Fruit fly (Drosophila melanogaster) whole organism, embryonic: Measurements from ENCODE around the gene Obp73a.

ENCODE experiments used
- Atf-2 ChIP-seq: fragments of 200-800 bp; sonication (Bioruptor generic); optimal IDR thresholded peaks from 2 replicates; lab custom pipeline; 2016; ENCODE audit warnings: missing biosample characterization, missing genetic modification characterization
- Atf6 ChIP-seq: fragments of 200-800 bp; sonication (Bioruptor generic); IDR thresholded peaks from 2 replicates; pipeline ENCODE4 v1.3.6; 2022; ENCODE audit warnings: missing biosample characterization, missing genetic modification characterization
- Awh ChIP-seq: fragments of 200-800 bp; sonication (Bioruptor generic); IDR thresholded peaks from 2 replicates; pipeline ENCODE4, ENCODE4 v1.3.6; 2022; ENCODE audit warnings: missing biosample characterization, missing genetic modification characterization
- B-H1 ChIP-seq: fragments of 200-800 bp; sonication (Bioruptor generic); IDR thresholded peaks from 3 replicates; pipeline ENCODE4 v1.3.6; 2022; ENCODE audit warnings: missing biosample characterization, missing genetic modification characterization
- CG10565 ChIP-seq: fragments of 200-800 bp; sonication (Bioruptor generic); optimal IDR thresholded peaks from 3 replicates; lab custom pipeline; 2016; ENCODE audit warnings: missing biosample characterization, mild to moderate bottlenecking, missing genetic modification characterization
- CG11247 ChIP-seq: fragments of 200-800 bp; sonication (Bioruptor generic); IDR thresholded peaks from 2 replicates; pipeline ENCODE4 v1.3.6; 2022; ENCODE audit warnings: missing biosample characterization, missing genetic modification characterization
- CG12299 ChIP-seq: fragments of 200-800 bp; sonication (Bioruptor generic); optimal IDR thresholded peaks from 2 replicates; lab custom pipeline; 2018; ENCODE audit warnings: missing biosample characterization, mild to moderate bottlenecking, missing genetic modification characterization
- CG12942 ChIP-seq: fragments of 200-800 bp; sonication (Bioruptor generic); optimal IDR thresholded peaks from 3 replicates; lab custom pipeline; 2016; ENCODE audit warnings: missing biosample characterization, missing genetic modification characterization
- CG13123 ChIP-seq: fragments of 200-800 bp; sonication (Bioruptor generic); optimal IDR thresholded peaks from 2 replicates; lab custom pipeline; 2016; ENCODE audit warnings: missing biosample characterization, missing genetic modification characterization
- CG13775 ChIP-seq: fragments of 200-800 bp; sonication (Bioruptor generic); optimal IDR thresholded peaks from 3 replicates; lab custom pipeline; 2017; ENCODE audit warnings: missing biosample characterization, mild to moderate bottlenecking, missing genetic modification characterization
- CG17186 ChIP-seq: fragments of 200-800 bp; sonication (Bioruptor generic); optimal IDR thresholded peaks from 3 replicates; lab custom pipeline; 2017; ENCODE audit warnings: missing biosample characterization, missing genetic modification reagents, missing genetic modification characterization
- CG17359 ChIP-seq: fragments of 200-800 bp; sonication (Bioruptor generic); optimal IDR thresholded peaks from 3 replicates; lab custom pipeline; 2018; ENCODE audit warnings: missing biosample characterization, mild to moderate bottlenecking, missing genetic modification characterization, moderate library complexity
- CG31441 ChIP-seq: fragments of 200-800 bp; sonication (Bioruptor generic); IDR thresholded peaks from 2 replicates; pipeline ENCODE4 v1.3.6; 2022; ENCODE audit warnings: missing biosample characterization, missing genetic modification characterization
- CG3407 ChIP-seq: fragments of 200-800 bp; sonication (Bioruptor generic); optimal IDR thresholded peaks from 2 replicates; lab custom pipeline; 2018; ENCODE audit warnings: missing biosample characterization, mild to moderate bottlenecking, missing genetic modification characterization
- CG6272 ChIP-seq: fragments of 200-800 bp; sonication (Bioruptor generic); IDR thresholded peaks from 2 replicates; pipeline ENCODE4 v1.3.6; 2022; ENCODE audit warnings: missing biosample characterization, missing genetic modification characterization
- CG6791 ChIP-seq: fragments of 200-800 bp; sonication (Bioruptor generic); IDR thresholded peaks from 3 replicates; pipeline ENCODE4 v1.3.6; 2022; ENCODE audit warnings: missing biosample characterization, missing genetic modification characterization; ENCODE audit not compliant: partially characterized antibody
- CG7928 ChIP-seq: fragments of 200-800 bp; sonication (Bioruptor generic); optimal IDR thresholded peaks from 2 replicates; lab custom pipeline; 2017; ENCODE audit warnings: missing biosample characterization, mild to moderate bottlenecking, missing genetic modification characterization
- CG8478 ChIP-seq: fragments of >200 bp; optimal IDR thresholded peaks from 2 replicates; lab custom pipeline; 2018
- CG9727 ChIP-seq: fragments of 200-800 bp; sonication (Bioruptor generic); optimal IDR thresholded peaks from 3 replicates; lab custom pipeline; 2017; ENCODE audit warnings: missing biosample characterization, mild to moderate bottlenecking, missing genetic modification characterization
- Chrac-16 ChIP-seq: fragments of 200-800 bp; sonication (Bioruptor generic); optimal IDR thresholded peaks from 3 replicates; lab custom pipeline; 2016; ENCODE audit warnings: missing biosample characterization, missing genetic modification characterization
- CkIIα-i1 ChIP-seq: fragments of 200-800 bp; sonication (Bioruptor generic); IDR thresholded peaks from 2 replicates; pipeline ENCODE4 v1.3.6; 2022; ENCODE audit warnings: missing biosample characterization, missing genetic modification characterization
- Dbx ChIP-seq: fragments of 200-800 bp; sonication (Bioruptor generic); IDR thresholded peaks from 3 replicates; pipeline ENCODE4 v1.3.6; 2022; ENCODE audit warnings: missing biosample characterization, missing genetic modification characterization
- Dfd ChIP-seq, 2 experiments: fragments of >200 bp; optimal IDR thresholded peaks; 2 replicates each; lab custom pipeline; 2017; ENCODE audit warnings: missing biosample characterization in 2 of 2, missing genetic modification characterization in 2 of 2
- Dll ChIP-seq: fragments of 200-800 bp; sonication (Bioruptor generic); IDR thresholded peaks from 4 replicates; pipeline ENCODE4 v1.3.6; 2022; ENCODE audit warnings: missing biosample characterization, missing genetic modification characterization; ENCODE audit not compliant: partially characterized antibody
- Fer2 ChIP-seq: fragments of 200-800 bp; sonication (Bioruptor generic); optimal IDR thresholded peaks from 2 replicates; lab custom pipeline; 2018; ENCODE audit warnings: missing biosample characterization, mild to moderate bottlenecking, missing genetic modification characterization, moderate library complexity
- Gug ChIP-seq: fragments of 200-800 bp; sonication (Bioruptor generic); IDR thresholded peaks from 4 replicates; pipeline ENCODE4 v1.3.6; 2022; ENCODE audit warnings: missing biosample characterization, missing genetic modification characterization
- Hmr ChIP-seq: fragments of 200-800 bp; sonication (Bioruptor generic); optimal IDR thresholded peaks from 3 replicates; lab custom pipeline; 2017; ENCODE audit warnings: mild to moderate bottlenecking, missing biosample characterization, missing genetic modification reagents, missing genetic modification characterization
- Kr ChIP-seq: fragments of 200-800 bp; sonication (Bioruptor generic); optimal IDR thresholded peaks from 2 replicates; lab custom pipeline; 2017; ENCODE audit warnings: missing biosample characterization, mild to moderate bottlenecking, missing genetic modification characterization
- Lhr ChIP-seq: fragments of 200-800 bp; sonication (Bioruptor generic); optimal IDR thresholded peaks from 3 replicates; lab custom pipeline; 2017; ENCODE audit warnings: mild to moderate bottlenecking, missing biosample characterization, missing genetic modification reagents, missing genetic modification characterization
- Rx ChIP-seq: fragments of 200-800 bp; sonication (Bioruptor generic); IDR thresholded peaks from 2 replicates; pipeline ENCODE4 v1.3.6; 2022; ENCODE audit warnings: missing biosample characterization, missing genetic modification characterization
- Sox102F ChIP-seq: fragments of 200-800 bp; sonication (Bioruptor generic); optimal IDR thresholded peaks from 2 replicates; lab custom pipeline; 2018; ENCODE audit warnings: missing biosample characterization, mild to moderate bottlenecking, missing genetic modification characterization, moderate library complexity
- Stat92E ChIP-seq, 3 experiments: fragments of >200 bp in 2 of 3; fragments of 200-800 bp in 1 of 3; sonication (Bioruptor generic) in 1 of 3; optimal IDR thresholded peaks; 2 replicates each; lab custom pipeline; 2017 to 2019; ENCODE audit warnings: missing biosample characterization in 3 of 3, missing genetic modification characterization in 3 of 3, mild to moderate bottlenecking in 1 of 3, moderate library complexity in 1 of 3
- ara ChIP-seq: fragments of 200-800 bp; sonication (Bioruptor generic); IDR thresholded peaks from 2 replicates; pipeline ENCODE4 v1.3.6; 2022; ENCODE audit warnings: missing biosample characterization, missing genetic modification characterization
- cwo ChIP-seq: fragments of 200-800 bp; sonication (Bioruptor generic); optimal IDR thresholded peaks from 3 replicates; lab custom pipeline; 2017; ENCODE audit warnings: missing biosample characterization, missing genetic modification characterization, mild to moderate bottlenecking, moderate library complexity, missing genetic modification reagents
- dati ChIP-seq: fragments of 200-800 bp; sonication (Bioruptor generic); IDR thresholded peaks from 2 replicates; pipeline ENCODE4 v1.3.6; 2022; ENCODE audit warnings: missing biosample characterization, missing genetic modification characterization
- dmrt99B ChIP-seq: fragments of 200-800 bp; sonication (Bioruptor generic); optimal IDR thresholded peaks from 2 replicates; lab custom pipeline; 2018; ENCODE audit warnings: missing biosample characterization, mild to moderate bottlenecking, missing genetic modification characterization, moderate library complexity
- fd102C ChIP-seq: fragments of 200-800 bp; sonication (Bioruptor generic); optimal IDR thresholded peaks from 2 replicates; lab custom pipeline; 2018; ENCODE audit warnings: missing biosample characterization, mild to moderate bottlenecking, missing genetic modification characterization, moderate library complexity
- fd64A ChIP-seq: fragments of 200-800 bp; sonication (Bioruptor generic); optimal IDR thresholded peaks from 3 replicates; lab custom pipeline; 2018; ENCODE audit warnings: missing biosample characterization, mild to moderate bottlenecking, missing genetic modification characterization
- gfzf ChIP-seq: fragments of 200-800 bp; sonication (Bioruptor generic); optimal IDR thresholded peaks from 2 replicates; lab custom pipeline; 2016; ENCODE audit warnings: missing biosample characterization, mild to moderate bottlenecking, missing genetic modification characterization, moderate library complexity
- grau ChIP-seq: fragments of 200-800 bp; optimal IDR thresholded peaks from 3 replicates; lab custom pipeline; 2019; ENCODE audit warnings: missing biosample characterization, mild to moderate bottlenecking, missing genetic modification characterization, moderate library complexity
- kah ChIP-seq: fragments of 200-800 bp; sonication (Bioruptor generic); optimal IDR thresholded peaks from 2 replicates; lab custom pipeline; 2018; ENCODE audit warnings: missing biosample characterization, mild to moderate bottlenecking, missing genetic modification characterization
- klu ChIP-seq: fragments of 200-800 bp; sonication (Bioruptor generic); IDR thresholded peaks from 2 replicates; pipeline ENCODE4 v1.3.6; 2022; ENCODE audit warnings: missing biosample characterization, missing genetic modification characterization
- kni ChIP-seq: fragments of 200-800 bp; sonication (Bioruptor generic); optimal IDR thresholded peaks from 3 replicates; lab custom pipeline; 2017; ENCODE audit warnings: mild to moderate bottlenecking, missing biosample characterization, missing genetic modification reagents, missing genetic modification characterization
- knrl ChIP-seq: fragments of 200-800 bp; sonication (Bioruptor generic); IDR thresholded peaks from 3 replicates; pipeline ENCODE4 v1.3.6; 2022; ENCODE audit warnings: missing biosample characterization, missing genetic modification characterization; ENCODE audit not compliant: partially characterized antibody
- p53 ChIP-seq: fragments of 200-800 bp; sonication (Bioruptor generic); optimal IDR thresholded peaks from 2 replicates; lab custom pipeline; 2016; ENCODE audit warnings: missing biosample characterization, missing genetic modification characterization
- psq ChIP-seq: fragments of 200-800 bp; sonication (Bioruptor generic); optimal IDR thresholded peaks from 2 replicates; lab custom pipeline; 2017; ENCODE audit warnings: missing biosample characterization, missing genetic modification characterization
- scrt ChIP-seq: fragments of 200-800 bp; sonication (Bioruptor generic); optimal IDR thresholded peaks from 2 replicates; lab custom pipeline; 2018; ENCODE audit warnings: missing biosample characterization, mild to moderate bottlenecking, missing genetic modification characterization, moderate library complexity
- vfl ChIP-seq: fragments of 200-800 bp; sonication (Bioruptor generic); optimal IDR thresholded peaks from 2 replicates; lab custom pipeline; 2016; ENCODE audit warnings: missing biosample characterization, missing genetic modification characterization
- vvl ChIP-seq: fragments of 200-800 bp; sonication (Bioruptor generic); IDR thresholded peaks from 2 replicates; pipeline ENCODE4 v1.3.6; 2022; ENCODE audit warnings: missing biosample characterization, missing genetic modification characterization

Obp73a gene

DNA sequence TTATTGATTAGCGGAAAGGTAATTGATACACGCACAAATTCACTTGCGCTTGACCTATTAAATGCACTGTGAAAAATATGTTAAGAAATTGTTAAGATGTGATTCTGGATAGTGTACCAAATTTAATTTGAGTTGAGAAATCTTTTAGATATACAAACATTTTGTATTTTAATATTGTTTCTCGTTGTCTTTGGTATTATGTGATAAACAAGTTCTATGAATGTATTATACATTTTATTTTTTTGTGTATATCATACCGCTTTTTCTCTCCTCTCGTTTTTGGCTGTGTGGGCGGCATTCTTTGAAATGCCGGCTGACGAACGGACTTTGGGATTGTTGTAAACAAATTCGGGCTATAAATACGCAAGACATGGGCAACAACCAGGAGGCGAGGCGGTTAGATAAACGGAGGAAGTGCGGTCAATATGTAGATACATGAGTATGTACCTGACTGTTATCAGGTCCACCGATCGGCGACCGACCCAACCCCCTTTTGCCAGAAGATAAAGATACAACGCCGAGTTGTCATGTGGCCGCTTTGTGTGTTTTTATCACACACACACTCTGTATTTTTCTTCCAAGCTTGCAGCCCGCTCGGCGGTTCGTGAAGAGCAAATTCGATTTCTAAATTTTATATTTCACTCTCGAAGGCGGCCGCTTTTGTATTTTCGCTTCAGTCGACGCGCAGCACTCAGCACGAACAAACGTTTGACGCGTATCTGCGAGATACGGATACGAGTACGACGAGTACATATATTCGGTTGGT, 12.8 kb downstream of the Obp73a start (continued):
- TF ChIP-seq dmrt99B (tag; lab: Kevin White, UChicago): peak; percentile 73
- peak; percentile 51 for TF ChIP-seq Hmr (GFP tag; lab: Kevin White, UChicago)
- TF ChIP-seq CkIIα-i1 (GFP tag; lab: Robert Waterston, UW): no peak
- no peak for TF ChIP-seq fd64A (GFP tag; lab: Kevin White, UChicago)
- TF ChIP-seq CG3407: no peak
- peak; percentile 63 for TF ChIP-seq CG17359 (tag; lab: Kevin White, UChicago)
- TF ChIP-seq vfl (GFP tag; lab: Kevin White, UChicago): no peak
- peak; percentile 83 for TF ChIP-seq grau (tag; lab: Kevin White, UChicago)
- no peak for TF ChIP-seq CG7928
- TF ChIP-seq Chrac-16 (GFP tag; lab: Kevin White, UChicago): peak; percentile 27
- no peak for TF ChIP-seq Stat92E (GFP tag; optimal IDR thresholded peaks at IDR 0.05; lab: Kevin White, UChicago)
- peak; percentile 74 for TF ChIP-seq Dbx (GFP tag; lab: Robert Waterston, UW)
- TF ChIP-seq Gug (GFP tag; lab: Robert Waterston, UW): peak; percentile 23; the same call in 2 of the 4 replicates
- TF ChIP-seq ara: 0 out of 2 replicates have a peak, but pooled peaks have one; percentile 19
- TF ChIP-seq Rx: 0 out of 2 replicates have a peak, but pooled peaks have one; percentile 31
- TF ChIP-seq fd102C (GFP tag; lab: Kevin White, UChicago): no peak
- TF ChIP-seq CG13123 (GFP tag; lab: Kevin White, UChicago): peak; percentile 21
- TF ChIP-seq CG10565 (GFP tag; lab: Kevin White, UChicago): no peak
- TF ChIP-seq Atf-2 (GFP tag; lab: Kevin White, UChicago): peak; percentile 25
- TF ChIP-seq Awh (GFP tag; lab: Robert Waterston, UW): peak; percentile 69; the same call in 1 of the 2 replicates
- no peak for TF ChIP-seq Kr
- TF ChIP-seq kni (GFP tag; lab: Kevin White, UChicago): no peak
- peak; percentile 24 for TF ChIP-seq cwo (GFP tag; lab: Kevin White, UChicago)
- TF ChIP-seq CG17186: no peak
- peak; percentile 56 for TF ChIP-seq CG13775 (GFP tag; lab: Kevin White, UChicago)
- TF ChIP-seq Dll (GFP tag; lab: Robert Waterston, UW): no peak
- TF ChIP-seq p53: no peak
- TF ChIP-seq gfzf (GFP tag; lab: Kevin White, UChicago): no peak
- peak; percentile 10 for TF ChIP-seq scrt
- no peak for TF ChIP-seq Dfd (GFP tag; optimal IDR thresholded peaks at IDR 0.05; lab: Kevin White, UChicago)
- peak; percentile 85 for TF ChIP-seq Sox102F (GFP tag; lab: Kevin White, UChicago)
- peak; percentile 51 for TF ChIP-seq kah
- no peak; the same call in 1 of the 2 replicates for TF ChIP-seq klu (GFP tag; lab: Robert Waterston, UW)
- peak; percentile 79 for TF ChIP-seq Atf6 (GFP tag; lab: Robert Waterston, UW)
- TF ChIP-seq B-H1 (GFP tag; lab: Robert Waterston, UW): peak; percentile 51; the same call in 2 of the 3 replicates
- TF ChIP-seq CG12299 (tag; lab: Kevin White, UChicago): peak; percentile 19
- no peak for TF ChIP-seq CG8478 (lab: Kevin White, UChicago)
- no peak for TF ChIP-seq CG6791 (GFP tag; lab: Robert Waterston, UW)
- TF ChIP-seq CG12942 (GFP tag; lab: Kevin White, UChicago): peak; percentile 25
- TF ChIP-seq Lhr: no peak
- TF ChIP-seq dati (GFP tag; lab: Robert Waterston, UW): no peak
- peak; percentile 83 for TF ChIP-seq vvl
- peak; percentile 62 for TF ChIP-seq CG9727 (GFP tag; lab: Kevin White, UChicago)
- TF ChIP-seq CG6272: peak; percentile 26; the same call in 1 of the 2 replicates
- peak; percentile 63 for TF ChIP-seq CG31441 (GFP tag; lab: Robert Waterston, UW)
- TF ChIP-seq CG11247 (GFP tag; lab: Robert Waterston, UW): peak; percentile 53
- peak; percentile 31 for TF ChIP-seq Fer2 (tag; lab: Kevin White, UChicago)
- no peak for TF ChIP-seq knrl (GFP tag; lab: Robert Waterston, UW)
- TF ChIP-seq psq: peak; percentile 4
